Fruit fly (Drosophila melanogaster): ENCODE data around the gene CG3625.

DNA sequence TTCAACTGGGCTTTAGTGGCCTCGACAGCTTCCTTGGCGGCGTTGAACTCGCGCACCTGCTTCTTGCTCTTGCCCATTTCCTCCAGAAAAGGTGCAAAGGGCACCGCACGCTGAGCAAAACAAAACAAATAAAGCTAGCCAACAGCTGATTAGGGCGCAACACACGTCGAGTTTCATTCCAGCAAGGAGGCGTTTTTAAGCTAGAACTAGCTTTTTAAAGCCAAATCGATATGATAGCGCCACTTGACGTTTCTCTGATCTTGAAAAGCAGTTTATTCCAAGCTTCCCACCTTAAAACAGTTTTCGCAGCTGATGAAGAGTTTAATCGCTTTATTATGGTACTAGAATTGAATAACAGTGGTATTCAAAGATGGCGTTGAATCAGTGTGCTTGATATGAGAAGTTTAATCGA, 8.5 kb downstream of the CG3625 start, which contains the start of gene CG11601:
- TF ChIP-seq CG33017 (tag; optimal IDR thresholded peaks at IDR 0.05) (peak; percentile 9), CG14711 (tag; optimal IDR thresholded peaks at IDR 0.05) (no peak), Crg-1 (GFP tag; optimal IDR thresholded peaks at IDR 0.05) (peak; percentile 50), CG12768 (GFP tag; optimal IDR thresholded peaks at IDR 0.05) (peak; percentile 78), CG1620 (GFP tag; optimal IDR thresholded peaks at IDR 0.05) (no peak), CG7101 (tag; optimal IDR thresholded peaks at IDR 0.05) (peak; percentile 36), CG5204 (GFP tag; optimal IDR thresholded peaks at IDR 0.05) (no peak), CG7045 (GFP tag; optimal IDR thresholded peaks at IDR 0.05) (no peak), bab1 (GFP tag; optimal IDR thresholded peaks at IDR 0.05) (peak; percentile 88), toe (GFP tag; optimal IDR thresholded peaks at IDR 0.05) (no peak), cic (GFP tag; optimal IDR thresholded peaks at IDR 0.05) (peak; percentile 25), Clk (GFP tag; optimal IDR thresholded peaks at IDR 0.05) (no peak), CG11617 (GFP tag; optimal IDR thresholded peaks at IDR 0.05) (peak; percentile 60), Mnt (GFP tag; optimal IDR thresholded peaks at IDR 0.05) (peak; percentile 27)
